Fruit fly (Drosophila melanogaster): ENCODE data around the gene Trim9.

The Trim9 gene

dm6 chr2L:10672989-10673388, 128.3 kb downstream of the Trim9 start:
- TF ChIP-seq CG8478 (optimal IDR thresholded peaks at IDR 0.05) (no peak), CTCF (optimal IDR thresholded peaks at IDR 0.05) (no peak)

- TF ChIP-seq CG8478 (optimal IDR thresholded peaks at IDR 0.05) (no peak), CTCF (optimal IDR thresholded peaks at IDR 0.05) (no peak)
These were observed 132.4 kb downstream of the Trim9 start, which contains the start of gene CG17104 for dm6 chr2L:10676933-10677714. CG17104 (plus strand) TSS chr2L:10677198.

Data from S2 (cell line).